Fruit fly (Drosophila melanogaster) whole organism, embryonic: ENCODE results near the gene CG14960.
A peak's percentile ranks its signal among the peaks of the same experiment; 100 is the strongest.

Experiments
- Atf6 ChIP-seq: fragments of 200-800 bp; sonication (Bioruptor generic); IDR thresholded peaks from 2 replicates; pipeline ENCODE4 v1.3.6; 2022; ENCODE audit warnings: missing biosample characterization, missing genetic modification characterization
- Bteb2 ChIP-seq: fragments of 200-800 bp; sonication (Bioruptor generic); optimal IDR thresholded peaks from 2 replicates; lab custom pipeline; 2016; ENCODE audit warnings: missing biosample characterization, missing genetic modification characterization
- CG10543 ChIP-seq: fragments of 200-800 bp; sonication (Bioruptor generic); optimal IDR thresholded peaks from 3 replicates; lab custom pipeline; 2017; ENCODE audit warnings: missing biosample characterization, mild to moderate bottlenecking, missing genetic modification characterization, moderate library complexity
- CG12071 ChIP-seq: fragments of 200-800 bp; sonication (Bioruptor generic); optimal IDR thresholded peaks from 3 replicates; lab custom pipeline; 2018; ENCODE audit warnings: missing biosample characterization, mild to moderate bottlenecking, missing genetic modification characterization
- CG12155 ChIP-seq: fragments of 200-800 bp; sonication (Bioruptor generic); optimal IDR thresholded peaks from 3 replicates; lab custom pipeline; 2016; ENCODE audit warnings: missing biosample characterization, missing genetic modification characterization
- CG12659 ChIP-seq: fragments of 200-800 bp; sonication (Bioruptor generic); optimal IDR thresholded peaks from 3 replicates; lab custom pipeline; 2017; ENCODE audit warnings: mild to moderate bottlenecking, missing biosample characterization, missing genetic modification reagents, missing genetic modification characterization
- CG12942 ChIP-seq: fragments of 200-800 bp; sonication (Bioruptor generic); optimal IDR thresholded peaks from 3 replicates; lab custom pipeline; 2016; ENCODE audit warnings: missing biosample characterization, missing genetic modification characterization
- CG13296 ChIP-seq: fragments of 200-800 bp; sonication (Bioruptor generic); optimal IDR thresholded peaks from 3 replicates; lab custom pipeline; 2018; ENCODE audit warnings: missing biosample characterization, mild to moderate bottlenecking, missing genetic modification characterization
- CG15479 ChIP-seq: fragments of 200-800 bp; sonication (Bioruptor generic); optimal IDR thresholded peaks from 3 replicates; lab custom pipeline; 2019; ENCODE audit warnings: missing biosample characterization, mild to moderate bottlenecking, missing genetic modification characterization, moderate library complexity
- CG18011 ChIP-seq: fragments of 200-800 bp; sonication (Bioruptor generic); optimal IDR thresholded peaks from 2 replicates; lab custom pipeline; 2017; ENCODE audit warnings: missing biosample characterization, missing genetic modification characterization, mild to moderate bottlenecking, moderate library complexity, missing genotype
- CG2202 ChIP-seq: fragments of 200-800 bp; sonication (Bioruptor generic); optimal IDR thresholded peaks from 2 replicates; lab custom pipeline; 2018; ENCODE audit warnings: missing biosample characterization, mild to moderate bottlenecking, missing genetic modification characterization
- CG31224 ChIP-seq: fragments of 200-800 bp; sonication (Bioruptor generic); IDR thresholded peaks from 2 replicates; pipeline ENCODE4 v1.3.6; 2022; ENCODE audit warnings: missing biosample characterization, missing genetic modification characterization
- CG32767 ChIP-seq: fragments of 200-800 bp; sonication (Bioruptor generic); IDR thresholded peaks from 2 replicates; pipeline ENCODE4 v1.3.6; 2022; ENCODE audit warnings: missing biosample characterization, missing genetic modification characterization
- CG34376 ChIP-seq: fragments of 200-800 bp; sonication (Bioruptor generic); optimal IDR thresholded peaks from 2 replicates; lab custom pipeline; 2018; ENCODE audit warnings: missing biosample characterization, mild to moderate bottlenecking, missing genetic modification characterization
- CG34422 ChIP-seq: fragments of 200-800 bp; sonication (Bioruptor generic); IDR thresholded peaks from 3 replicates; pipeline ENCODE4 v1.3.6; 2022; ENCODE audit warnings: missing biosample characterization, missing genetic modification characterization
- CG4360 ChIP-seq: fragments of 200-800 bp; sonication (Bioruptor generic); IDR thresholded peaks from 2 replicates; pipeline ENCODE4 v1.3.6; 2022; ENCODE audit warnings: missing biosample characterization, missing genetic modification characterization
- CG6254 ChIP-seq: fragments of 200-800 bp; sonication (Bioruptor generic); optimal IDR thresholded peaks from 3 replicates; lab custom pipeline; 2017; ENCODE audit warnings: mild to moderate bottlenecking, missing biosample characterization, missing genetic modification reagents, missing genetic modification characterization
- CG6854 ChIP-seq: fragments of 200-800 bp; sonication (Bioruptor generic); optimal IDR thresholded peaks from 3 replicates; lab custom pipeline; 2017; ENCODE audit warnings: missing biosample characterization, mild to moderate bottlenecking, missing genetic modification characterization
- CG7786 ChIP-seq: fragments of 200-800 bp; sonication (Bioruptor generic); optimal IDR thresholded peaks from 2 replicates; lab custom pipeline; 2016; ENCODE audit warnings: missing biosample characterization, missing genetic modification characterization
- CG8478 ChIP-seq: fragments of >200 bp; optimal IDR thresholded peaks from 2 replicates; lab custom pipeline; 2018
- CG8924 ChIP-seq: fragments of 200-800 bp; optimal IDR thresholded peaks from 3 replicates; lab custom pipeline; 2019; ENCODE audit warnings: missing biosample characterization, mild to moderate bottlenecking, missing genetic modification characterization, moderate library complexity
- CG9215 ChIP-seq: fragments of 200-800 bp; sonication (Bioruptor generic); IDR thresholded peaks from 2 replicates; pipeline ENCODE4 v1.3.6; 2022; ENCODE audit warnings: missing biosample characterization, missing genetic modification characterization
- HLHmδ ChIP-seq: fragments of 200-800 bp; sonication (Bioruptor generic); optimal IDR thresholded peaks from 2 replicates; lab custom pipeline; 2018; ENCODE audit warnings: missing biosample characterization, mild to moderate bottlenecking, missing genetic modification characterization, moderate library complexity
- MESR4 ChIP-seq: fragments of 200-800 bp; sonication (Bioruptor generic); optimal IDR thresholded peaks from 2 replicates; lab custom pipeline; 2018; ENCODE audit warnings: missing biosample characterization, mild to moderate bottlenecking, missing genetic modification characterization, moderate library complexity
- Med ChIP-seq: fragments of 200-800 bp; sonication (Bioruptor generic); peaks from one replicate; lab custom pipeline; 2016; ENCODE audit warnings: missing biosample characterization, missing genetic modification characterization, mild to moderate bottlenecking, inconsistent platforms, moderate library complexity
- Pdp1 ChIP-seq, 2 experiments: fragments of 200-800 bp; sonication (Bioruptor generic); optimal IDR thresholded peaks; 3 replicates each; lab custom pipeline; 2016; ENCODE audit warnings: missing biosample characterization in 2 of 2, missing genetic modification characterization in 2 of 2, mild to moderate bottlenecking in 1 of 2, moderate library complexity in 1 of 2
- Poxn ChIP-seq: fragments of 200-800 bp; sonication (Bioruptor generic); IDR thresholded peaks from 2 replicates; pipeline ENCODE4 v1.3.6; 2022; ENCODE audit warnings: missing biosample characterization, missing genetic modification characterization
- Ravus ChIP-seq: fragments of 200-800 bp; sonication (Bioruptor generic); IDR thresholded peaks from 2 replicates; pipeline ENCODE4 v1.3.6; 2022; ENCODE audit warnings: missing biosample characterization, missing genetic modification characterization
- Sox100B ChIP-seq: fragments of 200-800 bp; sonication (Bioruptor generic); optimal IDR thresholded peaks from 3 replicates; lab custom pipeline; 2018; ENCODE audit warnings: missing biosample characterization, mild to moderate bottlenecking, missing genetic modification characterization
- Trl ChIP-seq, 3 experiments: fragments of >200 bp in 2 of 3; fragments of 200-800 bp in 1 of 3; sonication (Bioruptor generic) in 1 of 3; optimal IDR thresholded peaks; 2 replicates in 1 of 3; 3 replicates in 2 of 3; lab custom pipeline; 2016 to 2017; ENCODE audit warnings: missing biosample characterization in 1 of 3, missing genetic modification characterization in 1 of 3
- btn ChIP-seq: fragments of 200-800 bp; sonication (Bioruptor generic); optimal IDR thresholded peaks from 2 replicates; lab custom pipeline; 2016; ENCODE audit warnings: missing biosample characterization, missing genetic modification characterization
- cg ChIP-seq: fragments of 200-800 bp; sonication (Bioruptor generic); optimal IDR thresholded peaks from 3 replicates; lab custom pipeline; 2019; ENCODE audit warnings: missing biosample characterization, mild to moderate bottlenecking, missing genetic modification characterization, moderate library complexity
- chinmo ChIP-seq: fragments of 200-800 bp; sonication (Bioruptor generic); IDR thresholded peaks from 4 replicates; pipeline ENCODE4 v1.3.6; 2022; ENCODE audit warnings: missing biosample characterization, missing genetic modification characterization; ENCODE audit not compliant: partially characterized antibody
- crol ChIP-seq: fragments of 200-800 bp; sonication (Bioruptor generic); IDR thresholded peaks from 2 replicates; pipeline ENCODE4 v1.3.6; 2022; ENCODE audit warnings: missing biosample characterization, missing genetic modification characterization
- gcm ChIP-seq: fragments of 200-800 bp; sonication (Bioruptor generic); optimal IDR thresholded peaks from 2 replicates; lab custom pipeline; 2019; ENCODE audit warnings: missing biosample characterization, mild to moderate bottlenecking, missing genetic modification characterization, moderate library complexity
- grau ChIP-seq: fragments of 200-800 bp; optimal IDR thresholded peaks from 3 replicates; lab custom pipeline; 2019; ENCODE audit warnings: missing biosample characterization, mild to moderate bottlenecking, missing genetic modification characterization, moderate library complexity
- gsb ChIP-seq: fragments of 200-800 bp; sonication (Bioruptor generic); IDR thresholded peaks from 2 replicates; pipeline ENCODE4 v1.3.6; 2022; ENCODE audit warnings: missing biosample characterization, missing genetic modification characterization
- ind ChIP-seq: fragments of 200-800 bp; sonication (Bioruptor generic); optimal IDR thresholded peaks from 3 replicates; lab custom pipeline; 2016; ENCODE audit warnings: missing biosample characterization, missing genetic modification characterization
- phol ChIP-seq: fragments of 200-800 bp; sonication (Bioruptor generic); optimal IDR thresholded peaks from 3 replicates; lab custom pipeline; 2018; ENCODE audit warnings: missing biosample characterization, mild to moderate bottlenecking, missing genetic modification characterization, moderate library complexity
- pros ChIP-seq: fragments of 200-800 bp; sonication (Bioruptor generic); optimal IDR thresholded peaks from 3 replicates; lab custom pipeline; 2019; ENCODE audit warnings: missing biosample characterization, mild to moderate bottlenecking, missing genetic modification characterization, moderate library complexity
- psq ChIP-seq: fragments of 200-800 bp; sonication (Bioruptor generic); optimal IDR thresholded peaks from 2 replicates; lab custom pipeline; 2017; ENCODE audit warnings: missing biosample characterization, missing genetic modification characterization
- sob ChIP-seq: fragments of 200-800 bp; sonication (Bioruptor generic); IDR thresholded peaks from 2 replicates; pipeline ENCODE4 v1.3.6; 2022; ENCODE audit warnings: missing biosample characterization, missing genetic modification characterization
- sug ChIP-seq: fragments of 200-800 bp; optimal IDR thresholded peaks from 2 replicates; lab custom pipeline; 2019; ENCODE audit warnings: missing biosample characterization, mild to moderate bottlenecking, missing genetic modification characterization, moderate library complexity
- trem ChIP-seq: fragments of 200-800 bp; optimal IDR thresholded peaks from 3 replicates; lab custom pipeline; 2019; ENCODE audit warnings: missing biosample characterization, mild to moderate bottlenecking, missing genetic modification characterization, moderate library complexity
- trh ChIP-seq: fragments of 200-800 bp; sonication (Bioruptor generic); optimal IDR thresholded peaks from 2 replicates; lab custom pipeline; 2016; ENCODE audit warnings: missing biosample characterization, missing genetic modification characterization
- twi ChIP-seq: fragments of 200-800 bp; optimal IDR thresholded peaks from 2 replicates; lab custom pipeline; 2019; ENCODE audit warnings: missing biosample characterization, mild to moderate bottlenecking, missing genetic modification characterization, moderate library complexity
- unpg ChIP-seq: fragments of 200-800 bp; sonication (Bioruptor generic); optimal IDR thresholded peaks from 3 replicates; lab custom pipeline; 2018; ENCODE audit warnings: missing biosample characterization, mild to moderate bottlenecking, missing genetic modification characterization, moderate library complexity
- zfh1 ChIP-seq: fragments of 200-800 bp; sonication (Bioruptor generic); IDR thresholded peaks from 3 replicates; pipeline ENCODE4 v1.3.6; 2022; ENCODE audit warnings: missing biosample characterization, missing genetic modification characterization

CG14960 gene

DNA sequence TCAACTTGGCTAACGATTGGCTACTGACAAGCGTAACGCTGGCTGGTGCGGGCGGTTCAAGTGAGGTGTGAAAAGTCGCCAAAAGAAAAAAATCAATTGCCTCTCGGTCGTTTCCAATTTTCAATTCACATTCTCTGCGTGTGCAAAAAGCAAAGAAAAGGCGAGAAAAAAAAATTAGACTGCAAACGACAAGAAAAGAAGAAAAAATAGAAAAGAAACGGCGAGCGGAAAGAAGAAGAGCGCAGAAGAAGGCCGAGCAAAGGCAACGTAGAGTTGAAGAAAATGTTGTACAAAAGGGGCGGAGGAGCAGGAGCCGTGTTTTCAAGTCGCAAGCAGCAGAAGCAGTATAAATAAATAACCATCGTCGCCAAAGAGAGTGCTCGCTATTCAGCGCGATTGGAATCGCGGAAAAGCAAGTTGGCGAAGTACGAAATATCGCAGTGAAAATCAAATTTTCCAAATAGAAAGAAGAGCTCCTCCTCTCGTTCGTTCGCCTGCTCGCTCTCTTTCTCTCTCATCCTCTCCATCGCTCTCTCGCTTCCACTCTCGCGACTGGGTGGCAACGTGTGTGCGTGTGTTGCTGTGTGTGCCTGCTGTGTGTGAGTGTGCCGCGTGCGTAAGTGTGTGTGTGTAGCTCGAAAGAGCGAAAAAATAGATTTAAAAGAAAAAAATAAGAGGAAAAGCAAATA is 44.9 kb upstream of the CG14960 start (continued):
- TF ChIP-seq pros (GFP tag; lab: Kevin White, UChicago) (peak; percentile 58), CG18011 (GFP tag; lab: Kevin White, UChicago) (no peak), CG6854 (GFP tag; lab: Kevin White, UChicago) (no peak), CG9215 (GFP tag; lab: Robert Waterston, UW) (no peak), CG6254 (GFP tag; lab: Kevin White, UChicago) (peak; percentile 20)

DNA sequence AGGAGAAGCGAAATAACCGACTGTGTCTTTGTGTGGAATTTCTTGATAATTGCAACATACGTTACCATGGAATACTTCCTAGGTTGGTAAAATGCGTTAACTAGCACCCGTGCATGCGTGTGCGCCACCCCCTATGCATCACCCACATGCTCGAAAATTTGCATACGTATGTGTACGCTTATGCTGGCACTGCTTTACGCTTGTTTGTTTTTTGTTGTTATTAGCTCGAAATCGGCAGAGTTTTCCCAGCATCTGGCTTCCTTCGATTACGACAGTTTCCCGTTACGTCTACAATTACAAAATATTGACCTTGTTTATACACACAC is 44.4 kb upstream of the CG14960 start:
- TF ChIP-seq CG34422 (GFP tag; lab: Robert Waterston, UW) (peak; percentile 4; the same call in 1 of the 3 replicates), chinmo (GFP tag; lab: Robert Waterston, UW) (0 out of 4 replicates have a peak, but pooled peaks have one; percentile 84), sob (no peak), twi (peak; percentile 46), ind (GFP tag; lab: Kevin White, UChicago) (no peak), CG8478 (peak; percentile 52), grau (no peak), CG32767 (no peak), zfh1 (GFP tag; lab: Robert Waterston, UW) (no peak), gcm (GFP tag; lab: Kevin White, UChicago) (peak; percentile 74), Pdp1 (GFP tag; optimal IDR thresholded peaks at IDR 0.05; lab: Kevin White, UChicago) (peak in 1 of 2 experiments; percentile 41), CG15479 (GFP tag; lab: Kevin White, UChicago) (peak; percentile 22), crol (GFP tag; lab: Robert Waterston, UW) (peak; percentile 82), cg (GFP tag; lab: Kevin White, UChicago) (peak; percentile 92), CG7786 (GFP tag; lab: Kevin White, UChicago) (no peak), psq (no peak), Sox100B (GFP tag; lab: Kevin White, UChicago) (no peak), trh (GFP tag; lab: Kevin White, UChicago) (no peak), Atf6 (GFP tag; lab: Robert Waterston, UW) (no peak), CG31224 (no peak), sug (tag; lab: Kevin White, UChicago) (peak; percentile 48)

DNA sequence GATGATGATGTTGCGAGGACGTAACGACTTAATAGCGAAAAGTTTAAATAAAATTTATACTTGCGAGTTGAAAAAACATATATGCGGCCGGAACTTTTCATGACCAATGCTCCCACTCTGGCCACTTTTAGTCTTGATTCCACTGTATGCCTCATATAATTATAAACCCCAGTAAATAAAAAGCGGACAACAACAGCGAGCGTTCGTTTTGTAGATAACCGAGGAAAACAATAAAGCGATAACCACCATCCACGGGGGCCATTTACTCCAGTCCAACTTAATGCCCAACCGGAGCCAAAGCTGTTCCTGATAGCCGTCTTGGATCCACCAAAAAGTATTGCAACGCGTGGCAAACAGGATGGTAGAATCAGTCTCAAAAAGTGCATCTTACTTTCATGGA is 34.5 kb upstream of the CG14960 start:
- no peak for TF ChIP-seq gsb (GFP tag; lab: Robert Waterston, UW)
- peak; percentile 6 for TF ChIP-seq CG34376
- no peak for TF ChIP-seq CG2202 (tag; lab: Kevin White, UChicago)
- no peak for TF ChIP-seq trem
- TF ChIP-seq Bteb2 (GFP tag; lab: Kevin White, UChicago): no peak
- peak; percentile 16 for TF ChIP-seq CG13296 (GFP tag; lab: Kevin White, UChicago)
- peak; percentile 8 for TF ChIP-seq CG10543 (GFP tag; lab: Kevin White, UChicago)
- TF ChIP-seq phol: no peak
- no peak for TF ChIP-seq Ravus (GFP tag; lab: Robert Waterston, UW)
- no peak for TF ChIP-seq HLHmδ (GFP tag; lab: Kevin White, UChicago)
- TF ChIP-seq CG12659 (GFP tag; lab: Kevin White, UChicago): no peak
- no peak for TF ChIP-seq CG12155 (GFP tag; lab: Kevin White, UChicago)
- peak; percentile 4 for TF ChIP-seq grau
- no peak for TF ChIP-seq MESR4 (GFP tag; lab: Kevin White, UChicago)
- no peak for TF ChIP-seq Poxn
- peak; percentile 20 for TF ChIP-seq Med (GFP tag; lab: Kevin White, UChicago)
- no peak for TF ChIP-seq CG8924
- TF ChIP-seq CG12942: no peak
- TF ChIP-seq CG12071 (GFP tag; lab: Kevin White, UChicago): no peak
- TF ChIP-seq btn (GFP tag; lab: Kevin White, UChicago): no peak
- no peak for TF ChIP-seq unpg (GFP tag; lab: Kevin White, UChicago)
- no peak for TF ChIP-seq CG4360 (GFP tag; lab: Robert Waterston, UW)
- no peak for TF ChIP-seq Trl (optimal IDR thresholded peaks at IDR 0.05; lab: Kevin White, UChicago)
- no peak for TF ChIP-seq Trl (GFP tag; optimal IDR thresholded peaks at IDR 0.05; lab: Kevin White, UChicago)
